Worm (Caenorhabditis elegans): ENCODE measurements around the gene K12H6.10.

- TF ChIP-seq sptf-1 (tag; optimal IDR thresholded peaks at IDR 0.05), result no peak
- TF ChIP-seq nhr-12 (tag; optimal IDR thresholded peaks at IDR 0.05), result no peak
- TF ChIP-seq ces-1 (GFP tag; optimal IDR thresholded peaks at IDR 0.05), result no peak
- TF ChIP-seq ham-2 (GFP tag; optimal IDR thresholded peaks at IDR 0.05), result no peak
- no peak for TF ChIP-seq lin-32 (GFP tag; optimal IDR thresholded peaks at IDR 0.05)
- TF ChIP-seq blmp-1 (tag; optimal IDR thresholded peaks at IDR 0.05), result no peak
- TF ChIP-seq pha-4 (tag; optimal IDR thresholded peaks at IDR 0.05), result no peak
- TF ChIP-seq hlh-1 (tag; optimal IDR thresholded peaks at IDR 0.05), result no peak
- TF ChIP-seq nhr-237 (tag; optimal IDR thresholded peaks at IDR 0.05), result no peak
- no peak for TF ChIP-seq tbx-8 (GFP tag; optimal IDR thresholded peaks at IDR 0.05)
- no peak for TF ChIP-seq bed-3 (GFP tag; optimal IDR thresholded peaks at IDR 0.05)
- no peak for TF ChIP-seq elt-3 (tag; optimal IDR thresholded peaks at IDR 0.05)
Observed at ce11 chrII:2804949-2805348, 17.7 kb upstream of the K12H6.10 start.

All from whole organism, mixed stage, embryonic.